Worm (Caenorhabditis elegans) whole organism, L4 larva: ENCODE results near the gene Y49A10A.2.

Experiments
- F49E8.2 ChIP-seq: sonication (generic microtip); optimal IDR thresholded peaks from 2 replicates; lab custom pipeline; 2016; ENCODE audit warnings: missing compliant biosample characterization, mild to moderate bottlenecking, missing genetic modification characterization, borderline replicate concordance
- Y75B8A.6 ChIP-seq: fragments of 200-800 bp; sonication (Bioruptor generic); IDR thresholded peaks from 2 replicates; pipeline ENCODE4 v1.3.6; 2022; ENCODE audit warnings: missing genetic modification reagents, missing genetic modification characterization, missing compliant biosample characterization
- aha-1 ChIP-seq: fragments of 150-350 bp; peaks from one replicate; lab custom pipeline; 2014; ENCODE audit warnings: missing biosample characterization, missing genetic modification characterization
- ceh-20 ChIP-seq: fragments of 200-800 bp; sonication (Bioruptor generic); IDR thresholded peaks from 2 replicates; pipeline ENCODE4 v1.3.6; 2022; ENCODE audit warnings: missing genetic modification reagents, missing genetic modification characterization, missing compliant biosample characterization
- ceh-44 ChIP-seq: fragments of 200-800 bp; sonication (Bioruptor generic); IDR thresholded peaks from 2 replicates; pipeline ENCODE4 v1.3.6; 2022; ENCODE audit warnings: missing genetic modification reagents, missing genetic modification characterization, missing compliant biosample characterization
- ces-1 ChIP-seq: fragments of 150-350 bp; sonication (generic microtip); optimal IDR thresholded peaks from 4 replicates; lab custom pipeline; 2014; ENCODE audit warnings: missing biosample characterization, missing genetic modification reagents, missing genetic modification characterization
- ctbp-1 ChIP-seq: fragments of 200-800 bp; sonication (Bioruptor generic); IDR thresholded peaks from 2 replicates; pipeline ENCODE4 v1.3.6; 2022; ENCODE audit warnings: missing genetic modification reagents, missing genetic modification characterization, missing compliant biosample characterization
- daf-16 ChIP-seq, 3 experiments: sonication (generic microtip); optimal IDR thresholded peaks; 2 replicates each; lab custom pipeline; 2016 to 2017; ENCODE audit warnings: missing genetic modification characterization in 3 of 3, missing genetic modification reagents in 3 of 3, mild to moderate bottlenecking in 2 of 3, missing compliant biosample characterization in 2 of 3, missing biosample characterization in 1 of 3, moderate library complexity in 1 of 3
- daf-19 ChIP-seq: fragments of 200-800 bp; sonication (Bioruptor generic); conservative IDR thresholded peaks from 2 replicates; pipeline ENCODE4 v1.3.6; 2022; ENCODE audit warnings: missing genetic modification characterization, missing compliant biosample characterization
- duxl-1 ChIP-seq: sonication (generic microtip); optimal IDR thresholded peaks from 2 replicates; lab custom pipeline; 2016; ENCODE audit warnings: mild to moderate bottlenecking, missing genetic modification characterization, moderate library complexity, missing compliant biosample characterization; ENCODE audit not compliant: poor library complexity
- egl-43 ChIP-seq: fragments of 200-800 bp; sonication (Bioruptor generic); IDR thresholded peaks from 2 replicates; pipeline ENCODE4 v1.3.6; 2022; ENCODE audit warnings: missing genetic modification reagents, missing genetic modification characterization, missing compliant biosample characterization
- gei-8 ChIP-seq: fragments of 200-800 bp; sonication (Bioruptor generic); optimal IDR thresholded peaks from 2 replicates; lab custom pipeline; 2018; ENCODE audit warnings: mild to moderate bottlenecking, missing genetic modification characterization, missing compliant biosample characterization
- hlh-30 ChIP-seq: sonication (generic microtip); optimal IDR thresholded peaks from 2 replicates; lab custom pipeline; 2017; ENCODE audit warnings: antibody characterized with exemption, mild to moderate bottlenecking, missing genetic modification characterization, missing compliant biosample characterization; ENCODE audit not compliant: insufficient read depth
- lin-13 ChIP-seq: fragments of 150-350 bp; optimal IDR thresholded peaks from 2 replicates; lab custom pipeline; 2014; ENCODE audit warnings: missing biosample characterization, missing genetic modification reagents, missing genetic modification characterization
- lin-39 ChIP-seq: fragments of 150-350 bp; optimal IDR thresholded peaks from 2 replicates; lab custom pipeline; 2014; ENCODE audit warnings: missing biosample characterization, missing genetic modification reagents, missing genetic modification characterization
- mdl-1 ChIP-seq, 2 experiments: fragments of 150-350 bp in 1 of 2; sonication (generic microtip) in 1 of 2; optimal IDR thresholded peaks; 2 replicates each; lab custom pipeline; 2014 to 2017; ENCODE audit warnings: missing biosample characterization in 2 of 2, missing genetic modification characterization in 2 of 2
- mes-2 ChIP-seq: sonication (generic microtip); optimal IDR thresholded peaks from 2 replicates; lab custom pipeline; 2016; ENCODE audit warnings: missing genotype, mild to moderate bottlenecking, missing genetic modification characterization, missing compliant biosample characterization; ENCODE audit not compliant: poor library complexity, severe bottlenecking
- mxl-3 ChIP-seq: fragments of 200-800 bp; sonication (Bioruptor generic); optimal IDR thresholded peaks from 2 replicates; lab custom pipeline; 2018; ENCODE audit warnings: mild to moderate bottlenecking, missing genetic modification characterization, missing compliant biosample characterization
- nhr-11 ChIP-seq: fragments of 150-350 bp; optimal IDR thresholded peaks from 2 replicates; lab custom pipeline; 2014; ENCODE audit warnings: missing biosample characterization, missing genetic modification characterization
- nhr-48 ChIP-seq: sonication (generic microtip); optimal IDR thresholded peaks from 2 replicates; lab custom pipeline; 2016; ENCODE audit warnings: mild to moderate bottlenecking, missing genetic modification characterization, missing compliant biosample characterization
- nhr-77 ChIP-seq: fragments of 150-350 bp; optimal IDR thresholded peaks from 2 replicates; lab custom pipeline; 2014; ENCODE audit warnings: missing biosample characterization, missing genetic modification characterization
- php-3 ChIP-seq: fragments of 200-800 bp; sonication (Bioruptor generic); IDR thresholded peaks from 2 replicates; pipeline ENCODE4 v1.3.6; 2022; ENCODE audit warnings: missing genetic modification reagents, missing genetic modification characterization, missing compliant biosample characterization
- pqm-1 ChIP-seq: sonication (generic microtip); optimal IDR thresholded peaks from 2 replicates; lab custom pipeline; 2017; ENCODE audit warnings: missing biosample characterization, missing genetic modification characterization
- set-16 ChIP-seq: fragments of 200-800 bp; sonication (Bioruptor generic); IDR thresholded peaks from 2 replicates; pipeline ENCODE4 v1.3.6; 2022; ENCODE audit warnings: missing genetic modification reagents, missing genetic modification characterization, missing compliant biosample characterization
- skn-1 ChIP-seq: fragments of 150-350 bp; optimal IDR thresholded peaks from 2 replicates; lab custom pipeline; 2014; ENCODE audit warnings: missing biosample characterization, missing genetic modification characterization
- snpc-1.2 ChIP-seq: fragments of 200-800 bp; sonication (Bioruptor generic); IDR thresholded peaks from 2 replicates; pipeline ENCODE4 v1.3.6; 2022; ENCODE audit warnings: missing genetic modification reagents, missing genetic modification characterization, missing compliant biosample characterization
- tag-97 ChIP-seq: fragments of 200-800 bp; sonication (Bioruptor generic); IDR thresholded peaks from 2 replicates; pipeline ENCODE4 v1.3.6; 2022; ENCODE audit warnings: missing genetic modification characterization, missing compliant biosample characterization
- unc-62 ChIP-seq, 3 experiments: fragments of 150-350 bp in 1 of 3; sonication (generic microtip); optimal IDR thresholded peaks in 2 of 3; peaks in 1 of 3; 1 replicate in 1 of 3; 2 replicates in 2 of 3; lab custom pipeline; 2014 to 2017; ENCODE audit warnings: missing biosample characterization in 3 of 3, missing genetic modification characterization in 3 of 3, missing genetic modification reagents in 3 of 3, missing genotype in 1 of 3
- vab-7 ChIP-seq: fragments of 200-800 bp; sonication (Bioruptor generic); IDR thresholded peaks from 2 replicates; pipeline ENCODE4 v1.3.6; 2022; ENCODE audit warnings: missing genetic modification reagents, missing genetic modification characterization, missing compliant biosample characterization
- ztf-11 ChIP-seq: fragments of 150-350 bp; optimal IDR thresholded peaks from 2 replicates; lab custom pipeline; 2014; ENCODE audit warnings: missing biosample characterization, missing genetic modification characterization
- ztf-7 ChIP-seq: fragments of 150-350 bp; optimal IDR thresholded peaks from 2 replicates; lab custom pipeline; 2014; ENCODE audit warnings: missing biosample characterization, missing genetic modification characterization

Gene Y49A10A.2

DNA sequence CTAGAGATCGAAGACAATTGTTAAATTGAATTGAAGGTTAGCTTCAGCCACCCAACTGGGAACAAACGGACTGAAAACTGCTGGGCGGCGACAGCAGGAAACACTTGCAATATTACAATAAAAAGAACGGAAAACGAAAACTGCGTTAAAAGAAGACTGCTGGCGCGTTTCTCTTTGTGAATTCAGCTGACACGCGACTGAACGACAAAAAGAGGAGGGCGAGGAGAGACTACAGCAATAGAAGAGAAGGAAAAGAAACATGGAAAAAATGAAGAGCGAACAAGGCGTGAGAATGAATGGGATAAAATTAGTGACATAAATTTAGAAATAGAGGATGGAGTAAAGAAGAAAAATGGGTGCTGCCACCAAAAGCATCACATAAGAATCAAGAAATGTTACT lies 5.2 kb upstream of the Y49A10A.2 start (continued):
- TF ChIP-seq ztf-7 (tag; lab: Kevin White, UChicago): peak; percentile 67
- TF ChIP-seq mes-2 (tag; lab: Kevin White, UChicago): peak; percentile 88
- TF ChIP-seq ceh-20 (GFP tag; lab: Robert Waterston, UW): peak; percentile 80
- no peak for TF ChIP-seq lin-39 (tag; lab: Kevin White, UChicago)
- peak; percentile 72 for TF ChIP-seq nhr-48
- TF ChIP-seq php-3 (GFP tag; lab: Robert Waterston, UW): 0 out of 2 replicates have a peak, but pooled peaks have one; percentile 42
- TF ChIP-seq ctbp-1 (GFP tag; lab: Robert Waterston, UW): peak; percentile 79; the same call in 1 of the 2 replicates
- peak; percentile 28 for TF ChIP-seq nhr-77 (tag; lab: Kevin White, UChicago)
- TF ChIP-seq lin-13 (GFP tag; lab: Kevin White, UChicago): peak; percentile 47
- no peak for TF ChIP-seq pqm-1
- no peak for TF ChIP-seq vab-7 (GFP tag; lab: Robert Waterston, UW)
- peak in 1 of 2 experiments; percentile 94 for TF ChIP-seq mdl-1 (tag; optimal IDR thresholded peaks at IDR 0.05; lab: Kevin White, UChicago)
- TF ChIP-seq duxl-1: no peak
- TF ChIP-seq gei-8 (GFP tag; lab: Kevin White, UChicago): peak; percentile 6
- TF ChIP-seq hlh-30 (tag; lab: Kevin White, UChicago): peak; percentile 98

DNA sequence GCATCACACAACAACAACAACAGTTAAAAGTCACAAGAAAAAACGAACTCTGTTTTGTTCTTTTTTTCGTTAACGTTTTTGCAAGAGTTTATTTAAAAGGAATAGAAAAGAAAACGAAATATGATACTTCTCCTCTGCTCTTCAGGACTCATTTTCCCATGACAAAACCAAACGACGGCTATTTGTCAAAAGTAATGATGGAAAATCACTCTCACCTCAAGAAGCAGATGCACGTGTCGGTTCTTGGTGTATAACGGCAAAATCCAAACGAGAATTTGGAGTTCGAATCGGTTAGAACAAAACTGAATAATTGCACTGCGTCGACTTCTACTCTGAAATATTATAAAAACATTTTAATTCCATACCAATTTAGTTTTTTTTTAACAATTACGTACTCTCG lies 4.5 kb upstream of the Y49A10A.2 start:
- TF ChIP-seq mxl-3 (GFP tag; lab: Kevin White, UChicago) (no peak), daf-19 (GFP tag; lab: Robert Waterston, UW) (no peak), ztf-11 (no peak), egl-43 (GFP tag; lab: Robert Waterston, UW) (no peak), tag-97 (GFP tag; lab: Robert Waterston, UW) (no peak), unc-62 (GFP tag; optimal IDR thresholded peaks at IDR 0.05 in 1 of 2; lab: Kevin White, UChicago) (peak in 1 of 2 experiments; percentile 95), unc-62 (tag; optimal IDR thresholded peaks at IDR 0.05; lab: Kevin White, UChicago) (no peak)

DNA sequence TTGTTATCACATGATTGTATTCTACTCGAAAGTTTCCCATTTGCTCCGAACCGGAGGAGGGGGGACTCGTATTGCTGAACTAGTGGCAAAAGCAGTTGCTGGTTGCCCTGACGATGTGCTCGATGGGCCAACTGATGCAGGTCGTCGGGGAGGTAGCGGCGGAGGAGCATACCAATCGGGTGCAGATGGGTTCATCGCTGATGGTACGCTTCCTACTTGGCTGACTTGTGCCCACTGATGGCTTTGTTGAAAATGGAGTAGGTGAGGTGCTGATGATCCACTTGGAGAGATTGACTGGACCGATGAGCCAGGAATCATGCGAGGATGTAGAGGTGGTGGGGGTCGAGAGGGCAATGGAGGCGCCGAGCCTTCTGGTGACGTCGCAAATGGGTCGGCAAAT lies 1.1 kb upstream of the Y49A10A.2 start:
- TF ChIP-seq set-16 (GFP tag; lab: Robert Waterston, UW): peak; percentile 66
- 0 out of 2 replicates have a peak, but pooled peaks have one; percentile 39 for TF ChIP-seq egl-43 (GFP tag; lab: Robert Waterston, UW)
- TF ChIP-seq skn-1 (tag; lab: Kevin White, UChicago): no peak

DNA sequence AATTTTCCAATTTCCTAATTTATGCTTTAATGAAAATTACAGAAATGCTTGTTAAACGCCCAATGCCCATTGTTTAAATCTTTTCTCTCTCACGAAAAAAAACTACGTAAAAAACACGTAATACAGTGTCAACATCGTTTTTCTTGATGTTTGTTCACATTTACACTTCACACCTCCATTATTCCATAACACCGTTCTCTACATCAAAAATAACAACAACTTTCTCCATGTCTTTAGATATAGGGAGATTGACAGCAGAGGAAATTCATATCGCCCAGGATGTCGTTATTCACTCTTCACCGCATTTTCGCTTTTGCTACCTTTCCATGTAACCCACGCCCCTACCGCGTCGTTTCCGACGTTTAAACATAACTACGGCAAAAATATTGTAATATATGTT lies 14.4 kb downstream of the Y49A10A.2 start, which contains the start of gene efhc-1:
efhc-1 (plus strand) TSS at position 301 of the 400 bp plus-strand sequence.
- TF ChIP-seq aha-1 (tag; lab: Kevin White, UChicago) (peak; percentile 51), daf-16 (GFP tag; optimal IDR thresholded peaks at IDR 0.05; lab: Kevin White, UChicago) (no peak), daf-16 (tag; optimal IDR thresholded peaks at IDR 0.05; lab: Kevin White, UChicago) (no peak)

DNA sequence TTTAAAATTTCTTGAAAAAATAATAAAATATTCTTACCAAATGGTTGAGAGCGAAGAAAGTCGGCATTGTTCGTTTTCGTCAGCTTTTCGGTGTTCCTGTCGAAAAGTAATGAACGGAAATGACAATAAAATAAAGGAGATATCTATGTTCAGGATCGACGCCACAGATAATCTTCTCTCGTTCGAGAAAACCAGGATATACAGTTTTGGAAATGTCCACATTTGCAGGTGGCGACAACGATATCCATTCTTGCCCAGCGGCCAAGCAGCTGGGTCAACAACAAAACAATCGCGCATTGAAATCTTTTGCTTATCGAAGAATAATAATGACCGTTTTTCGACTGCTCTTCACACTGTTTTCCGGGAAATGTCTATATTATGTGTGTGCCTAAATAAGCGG lies 16.8 kb downstream of the Y49A10A.2 start, which contains the start of gene R07E3.7:
R07E3.7 (minus strand) TSS at position 101 of the 400 bp plus-strand sequence.
- no peak for TF ChIP-seq Y75B8A.6 (GFP tag; lab: Robert Waterston, UW)
- no peak for TF ChIP-seq nhr-11
- TF ChIP-seq ces-1 (GFP tag; lab: Kevin White, UChicago): no peak
- no peak for TF ChIP-seq ceh-44 (GFP tag; lab: Robert Waterston, UW)
- TF ChIP-seq snpc-1.2 (GFP tag; lab: Robert Waterston, UW): no peak
- TF ChIP-seq F49E8.2 (tag; lab: Kevin White, UChicago): no peak
- TF ChIP-seq, all 104 proteins: peak for 0
